Fruit fly (Drosophila melanogaster): Measurements from ENCODE around the gene Drsl2.

DNA sequence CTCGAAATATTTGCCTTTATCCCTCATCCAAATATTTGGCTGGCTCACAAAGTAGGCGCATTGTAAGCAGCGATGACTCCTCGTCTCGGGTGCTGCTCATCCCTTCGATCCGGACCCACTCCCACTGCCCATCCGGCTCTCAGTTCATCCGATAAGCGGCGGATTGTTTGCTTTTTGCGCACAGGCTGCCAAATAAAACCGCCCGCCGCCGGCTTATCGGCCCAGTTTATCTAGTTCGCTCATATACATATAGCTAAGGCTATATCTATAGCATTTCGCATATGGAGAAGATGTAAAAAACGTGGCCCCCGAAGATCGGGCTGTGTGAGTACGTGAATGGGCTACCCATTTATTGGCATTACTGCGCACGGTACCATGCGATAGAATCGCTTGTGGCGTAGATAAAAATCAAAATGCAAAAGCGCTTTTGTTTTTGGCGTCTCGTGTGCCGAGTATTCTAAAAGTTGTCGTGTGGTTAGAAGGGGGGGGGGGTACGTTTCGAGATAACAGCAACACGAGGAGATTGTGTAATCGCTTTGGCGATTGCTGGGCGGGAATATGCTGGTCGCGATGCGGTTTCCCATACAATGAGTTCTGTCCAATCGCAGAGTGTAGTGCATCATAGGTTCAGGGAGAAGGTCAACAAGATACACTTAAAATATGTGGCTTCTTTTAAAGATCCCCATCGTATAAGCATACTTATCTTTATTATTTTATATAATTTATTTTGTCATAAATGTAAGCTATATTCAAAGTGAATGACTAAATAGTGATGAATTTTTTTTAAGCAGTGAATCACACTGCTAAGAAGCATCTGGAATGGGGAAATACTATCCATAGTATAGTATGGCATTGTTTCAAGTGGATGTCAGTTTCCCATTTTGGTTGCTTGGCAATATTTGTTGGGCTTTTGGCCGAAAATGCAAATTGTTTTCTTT, 5.2 kb upstream of the Drsl2 start:
- TF ChIP-seq Clk (GFP tag; optimal IDR thresholded peaks at IDR 0.05) = no peak
- TF ChIP-seq kay (GFP tag; ENCODE audit: borderline replicate concordance) = peak; percentile 69
- TF ChIP-seq CG14711 (tag; optimal IDR thresholded peaks at IDR 0.05) = no peak
- TF ChIP-seq cnc (optimal IDR thresholded peaks at IDR 0.05) = no peak
- no peak for TF ChIP-seq ovo (GFP tag; optimal IDR thresholded peaks at IDR 0.05)
- no peak for TF ChIP-seq CG5204 (GFP tag; optimal IDR thresholded peaks at IDR 0.05)
